Fruit fly (Drosophila melanogaster): ENCODE results near the gene GATAe.

The GATAe gene

DNA sequence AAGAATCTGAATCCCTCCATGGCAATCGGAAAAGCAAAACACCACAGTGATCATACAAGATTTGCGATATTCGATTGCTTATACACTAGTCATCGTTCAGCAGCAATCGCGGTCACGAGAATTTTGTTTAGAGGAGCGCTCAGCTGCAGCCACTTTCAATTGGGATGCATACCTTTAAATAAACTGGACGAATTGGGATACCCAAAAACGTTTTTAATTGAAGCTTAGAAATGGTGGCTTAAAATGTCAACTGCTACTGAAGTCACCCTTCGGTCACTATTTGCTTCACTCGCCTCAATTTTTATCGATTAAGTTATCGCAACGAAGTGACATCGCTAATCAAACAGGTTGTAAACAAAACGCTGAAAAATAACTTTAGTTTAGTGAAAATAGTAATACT is 40.5 kb downstream of the GATAe start, which contains the start of the genes IKKbeta and CG5013 (continued):
- TF ChIP-seq Six4 (GFP tag; optimal IDR thresholded peaks at IDR 0.05) (no peak), CG1647 (GFP tag; optimal IDR thresholded peaks at IDR 0.05) (no peak), ab (GFP tag; optimal IDR thresholded peaks at IDR 0.05) (no peak), repo (GFP tag; optimal IDR thresholded peaks at IDR 0.05) (no peak), CG3847 (GFP tag; IDR thresholded peaks at IDR 0.05) (peak; percentile 45; the same call in 1 of the 2 replicates), GATAe (GFP tag; conservative IDR thresholded peaks at IDR 0.05) (no peak), oc (tag; optimal IDR thresholded peaks at IDR 0.05) (no peak), B-H2 (GFP tag; optimal IDR thresholded peaks at IDR 0.05) (no peak), CG9876 (GFP tag; optimal IDR thresholded peaks at IDR 0.05) (peak; percentile 26), Dll (GFP tag; IDR thresholded peaks at IDR 0.05; ENCODE audit: partially characterized antibody) (peak; percentile 89), tll (GFP tag; optimal IDR thresholded peaks at IDR 0.05) (peak; percentile 14 to 75), Oli (tag; optimal IDR thresholded peaks at IDR 0.05) (no peak), Lim3 (GFP tag; IDR thresholded peaks at IDR 0.05) (no peak), fd102C (GFP tag; optimal IDR thresholded peaks at IDR 0.05) (no peak), CG10543 (GFP tag; optimal IDR thresholded peaks at IDR 0.05) (peak; percentile 31), CG4854 (GFP tag; optimal IDR thresholded peaks at IDR 0.05) (no peak), CG17361 (GFP tag; IDR thresholded peaks at IDR 0.05) (peak; percentile 73), CG17568 (GFP tag; optimal IDR thresholded peaks at IDR 0.05) (no peak), ewg (GFP tag; optimal IDR thresholded peaks at IDR 0.05) (no peak), psq (GFP tag; optimal IDR thresholded peaks at IDR 0.05) (no peak), zfh1 (GFP tag; IDR thresholded peaks at IDR 0.05) (0 out of 3 replicates have a peak, but pooled peaks have one; percentile 34), CG2889 (GFP tag; IDR thresholded peaks at IDR 0.05) (peak; percentile 60; the same call in 2 of the 3 replicates), Hmr (GFP tag; optimal IDR thresholded peaks at IDR 0.05) (peak; percentile 26), gsb-n (tag; optimal IDR thresholded peaks at IDR 0.05) (no peak), gro (GFP tag; optimal IDR thresholded peaks at IDR 0.05) (peak; percentile 71), CG3995 (GFP tag; optimal IDR thresholded peaks at IDR 0.05) (peak; percentile 100), tup (GFP tag; optimal IDR thresholded peaks at IDR 0.05) (no peak), CG1832 (GFP tag; optimal IDR thresholded peaks at IDR 0.05) (no peak), HLHmδ (GFP tag; optimal IDR thresholded peaks at IDR 0.05) (no peak), tio (GFP tag; optimal IDR thresholded peaks at IDR 0.05) (no peak), sd (tag; optimal IDR thresholded peaks at IDR 0.05) (peak; percentile 53), CG14965 (GFP tag; optimal IDR thresholded peaks at IDR 0.05; ENCODE audit: borderline replicate concordance) (no peak), CHES-1-like (GFP tag; optimal IDR thresholded peaks at IDR 0.05) (peak; percentile 90), CoRest (tag; optimal IDR thresholded peaks at IDR 0.05) (peak; percentile 63), CG14014 (GFP tag; IDR thresholded peaks at IDR 0.05) (no peak), CG9215 (GFP tag; IDR thresholded peaks at IDR 0.05) (peak; percentile 58), PHDP (tag; optimal IDR thresholded peaks at IDR 0.05) (no peak), crc (GFP tag; optimal IDR thresholded peaks at IDR 0.05) (no peak), CG15073 (GFP tag; optimal IDR thresholded peaks at IDR 0.05) (no peak), sna (GFP tag; IDR thresholded peaks at IDR 0.05; ENCODE audit: partially characterized antibody) (peak; percentile 87), CG2875 (GFP tag; optimal IDR thresholded peaks at IDR 0.05) (no peak), ssp (GFP tag; IDR thresholded peaks at IDR 0.05) (peak; percentile 34; the same call in 1 of the 2 replicates), ase (GFP tag; IDR thresholded peaks at IDR 0.05) (0 out of 3 replicates have a peak, but pooled peaks have one; percentile 22), Ets97D (GFP tag; optimal IDR thresholded peaks at IDR 0.05) (peak; percentile 43), Pdp1 (GFP tag; optimal IDR thresholded peaks at IDR 0.05) (peak; percentile 47 to 71), CG1603 (tag; optimal IDR thresholded peaks at IDR 0.05) (peak; percentile 73), dati (GFP tag; IDR thresholded peaks at IDR 0.05) (no peak), prd (optimal IDR thresholded peaks at IDR 0.05) (no peak), prd (GFP tag; IDR thresholded peaks at IDR 0.05) (peak; percentile 74), CG9609 (GFP tag; optimal IDR thresholded peaks at IDR 0.05) (peak; percentile 41), Dref (GFP tag; IDR thresholded peaks at IDR 0.05) (peak; percentile 75)

All from whole organism, embryonic.